Worm (Caenorhabditis elegans) whole organism, L2 larva: Measurements from ENCODE around the gene F15B9.8.

ENCODE experiments used
- C34F6.9 ChIP-seq: fragments of 150-350 bp; optimal IDR thresholded peaks from 2 replicates; lab custom pipeline; 2014; ENCODE audit warnings: missing biosample characterization, missing genetic modification characterization
- F13H6.1 ChIP-seq: sonication (generic microtip); optimal IDR thresholded peaks from 2 replicates; lab custom pipeline; 2016; ENCODE audit warnings: missing genetic modification characterization, missing compliant biosample characterization
- R02D3.7 ChIP-seq: fragments of 150-350 bp; optimal IDR thresholded peaks from 2 replicates; lab custom pipeline; 2014; ENCODE audit warnings: missing biosample characterization, missing genetic modification characterization
- Y55F3AM.14 ChIP-seq: fragments of 200-800 bp; sonication (Bioruptor generic); optimal IDR thresholded peaks from 2 replicates; lab custom pipeline; 2018; ENCODE audit warnings: mild to moderate bottlenecking, missing genetic modification characterization, missing compliant biosample characterization
- alr-1 ChIP-seq: fragments of 150-350 bp; optimal IDR thresholded peaks from 2 replicates; lab custom pipeline; 2014; ENCODE audit warnings: missing biosample characterization, missing genetic modification characterization
- aly-2 ChIP-seq: fragments of 150-350 bp; optimal IDR thresholded peaks from 2 replicates; lab custom pipeline; 2014; ENCODE audit warnings: missing biosample characterization, missing genetic modification characterization
- ama-1 ChIP-seq: fragments of 150-350 bp; optimal IDR thresholded peaks from 2 replicates; lab custom pipeline; 2018; ENCODE audit warnings: inconsistent platforms
- blmp-1 ChIP-seq: sonication (generic microtip); optimal IDR thresholded peaks from 2 replicates; lab custom pipeline; 2017; ENCODE audit warnings: missing genetic modification characterization, mild to moderate bottlenecking, missing compliant biosample characterization, antibody characterized with exemption, moderate library complexity; ENCODE audit not compliant: insufficient read depth
- ceh-16 ChIP-seq: fragments of 150-350 bp; optimal IDR thresholded peaks from 2 replicates; lab custom pipeline; 2014; ENCODE audit warnings: missing biosample characterization, missing genetic modification characterization
- ceh-82 ChIP-seq: fragments of 150-350 bp; optimal IDR thresholded peaks from 2 replicates; lab custom pipeline; 2014; ENCODE audit warnings: missing biosample characterization, missing genetic modification characterization
- crh-2 ChIP-seq: sonication (generic microtip); optimal IDR thresholded peaks from 2 replicates; lab custom pipeline; 2017; ENCODE audit warnings: missing biosample characterization, missing genetic modification characterization
- dmd-4 ChIP-seq: sonication (generic microtip); optimal IDR thresholded peaks from 2 replicates; lab custom pipeline; 2017; ENCODE audit warnings: missing biosample characterization, missing genetic modification characterization
- egl-27 ChIP-seq: sonication (generic microtip); optimal IDR thresholded peaks from 3 replicates; lab custom pipeline; 2017; ENCODE audit warnings: missing biosample characterization, missing genetic modification reagents, missing genetic modification characterization
- elt-1 ChIP-seq: fragments of 150-350 bp; optimal IDR thresholded peaks from 2 replicates; lab custom pipeline; 2014; ENCODE audit warnings: missing biosample characterization, missing genetic modification characterization
- elt-3 ChIP-seq: sonication (generic microtip); optimal IDR thresholded peaks from 2 replicates; lab custom pipeline; 2017; ENCODE audit warnings: missing biosample characterization, missing genetic modification characterization
- fos-1 ChIP-seq: fragments of 150-350 bp; optimal IDR thresholded peaks from 2 replicates; lab custom pipeline; 2014; ENCODE audit warnings: missing biosample characterization, missing genetic modification characterization
- lin-11 ChIP-seq: fragments of 150-350 bp; sonication (generic microtip); optimal IDR thresholded peaks from 2 replicates; lab custom pipeline; 2014; ENCODE audit warnings: missing biosample characterization, missing genetic modification characterization, inconsistent platforms, mixed read lengths
- lin-39 ChIP-seq: fragments of 150-350 bp; optimal IDR thresholded peaks from 2 replicates; lab custom pipeline; 2014; ENCODE audit warnings: missing biosample characterization, missing genetic modification reagents, missing genetic modification characterization
- lsy-2 ChIP-seq, 2 experiments: fragments of 150-350 bp in 1 of 2; sonication (generic microtip) in 1 of 2; optimal IDR thresholded peaks; 2 replicates each; lab custom pipeline; 2014 to 2017; ENCODE audit warnings: missing biosample characterization in 2 of 2, missing genetic modification characterization in 2 of 2
- mbf-1 ChIP-seq: sonication (generic microtip); optimal IDR thresholded peaks from 2 replicates; lab custom pipeline; 2017; ENCODE audit warnings: missing biosample characterization, missing genetic modification characterization
- mdl-1 ChIP-seq, 2 experiments: fragments of 150-350 bp in 1 of 2; sonication (generic microtip) in 1 of 2; optimal IDR thresholded peaks; 2 replicates each; lab custom pipeline; 2017; ENCODE audit warnings: missing biosample characterization in 2 of 2, missing genetic modification characterization in 2 of 2
- nhr-10 ChIP-seq: sonication (generic microtip); optimal IDR thresholded peaks from 2 replicates; lab custom pipeline; 2017; ENCODE audit warnings: missing biosample characterization, missing genetic modification characterization
- nhr-12 ChIP-seq: fragments of 150-350 bp; optimal IDR thresholded peaks from 2 replicates; lab custom pipeline; 2014; ENCODE audit warnings: missing biosample characterization, missing genetic modification characterization
- nhr-129 ChIP-seq: fragments of 150-350 bp; optimal IDR thresholded peaks from 2 replicates; lab custom pipeline; 2014; ENCODE audit warnings: missing biosample characterization, missing genetic modification characterization
- nhr-21 ChIP-seq: fragments of 150-350 bp; optimal IDR thresholded peaks from 2 replicates; lab custom pipeline; 2014; ENCODE audit warnings: missing biosample characterization, missing genetic modification characterization
- nhr-25 ChIP-seq: fragments of 150-350 bp; sonication (generic microtip); optimal IDR thresholded peaks from 3 replicates; lab custom pipeline; 2014; ENCODE audit warnings: missing biosample characterization, missing genetic modification characterization
- peb-1 ChIP-seq: fragments of 150-350 bp; optimal IDR thresholded peaks from 2 replicates; lab custom pipeline; 2014; ENCODE audit warnings: missing biosample characterization, missing genetic modification characterization
- sem-4 ChIP-seq: fragments of 150-350 bp; optimal IDR thresholded peaks from 2 replicates; lab custom pipeline; 2014; ENCODE audit warnings: missing biosample characterization, missing genetic modification reagents, missing genetic modification characterization
- sma-3 ChIP-seq: sonication (generic microtip); optimal IDR thresholded peaks from 2 replicates; lab custom pipeline; 2016; ENCODE audit warnings: missing genetic modification reagents, missing genetic modification characterization, missing compliant biosample characterization
- sma-9 ChIP-seq, 2 experiments: fragments of 150-350 bp in 1 of 2; sonication (generic microtip) in 1 of 2; optimal IDR thresholded peaks; 2 replicates each; lab custom pipeline; 2014 to 2016; ENCODE audit warnings: missing genetic modification characterization in 2 of 2, mild to moderate bottlenecking in 1 of 2, missing biosample characterization in 1 of 2, missing compliant biosample characterization in 1 of 2, missing genetic modification reagents in 1 of 2, moderate library complexity in 1 of 2
- snpc-4 ChIP-seq: fragments of 150-350 bp; optimal IDR thresholded peaks from 2 replicates; lab custom pipeline; 2014; ENCODE audit warnings: missing biosample characterization, missing genetic modification characterization
- zag-1 ChIP-seq: fragments of 150-350 bp; optimal IDR thresholded peaks from 2 replicates; lab custom pipeline; 2014; ENCODE audit warnings: missing biosample characterization, missing genetic modification characterization
- ztf-1 ChIP-seq: fragments of 200-800 bp; sonication (Bioruptor generic); conservative IDR thresholded peaks from 2 replicates; pipeline ENCODE4 v1.3.6; 2022; ENCODE audit warnings: missing genetic modification characterization, missing compliant biosample characterization
- ztf-11 ChIP-seq: sonication (generic microtip); optimal IDR thresholded peaks from 2 replicates; lab custom pipeline; 2017; ENCODE audit warnings: missing biosample characterization, missing genetic modification characterization
- ztf-4 ChIP-seq: fragments of 150-350 bp; optimal IDR thresholded peaks from 2 replicates; lab custom pipeline; 2014; ENCODE audit warnings: missing biosample characterization, missing genetic modification characterization

F15B9.8 gene

DNA sequence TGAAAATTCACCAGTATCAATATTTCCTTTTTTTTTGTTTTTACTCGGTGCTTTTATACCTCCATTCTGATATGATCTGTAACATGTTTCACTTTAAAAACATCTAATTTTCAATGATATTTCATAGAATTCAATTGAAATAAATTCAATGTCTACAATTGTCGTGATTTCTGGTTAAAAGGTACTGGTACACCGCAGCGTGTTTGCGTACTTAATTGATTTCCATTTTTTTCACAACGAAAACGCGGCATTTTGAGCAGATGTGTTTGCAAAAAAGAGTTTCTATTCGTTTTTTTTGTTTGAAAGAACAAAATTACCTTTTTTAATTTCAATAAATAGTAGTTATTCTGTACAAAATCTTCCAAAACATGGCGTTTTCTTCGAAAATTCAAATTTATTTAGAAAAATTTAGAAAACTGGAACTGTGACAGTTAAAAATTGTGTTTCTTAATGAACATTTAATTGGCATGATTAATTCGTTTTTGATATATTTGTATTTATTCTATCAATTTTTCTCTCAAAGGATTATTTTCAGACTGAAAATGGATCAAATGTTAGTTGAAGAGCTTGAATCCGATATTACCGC lies 17.7 kb upstream of the F15B9.8 start, which contains the start of gene pnn-1 (continued):
- TF ChIP-seq dmd-4 (tag; lab: Kevin White, UChicago) (no peak), elt-3 (tag; lab: Kevin White, UChicago) (no peak), nhr-129 (peak; percentile 28), F13H6.1 (no peak), fos-1 (no peak), mbf-1 (tag; lab: Kevin White, UChicago) (no peak), sma-9 (GFP tag; optimal IDR thresholded peaks at IDR 0.05; lab: Kevin White, UChicago) (peak; percentile 1), sma-9 (tag; optimal IDR thresholded peaks at IDR 0.05; lab: Kevin White, UChicago) (no peak), R02D3.7 (tag; lab: Kevin White, UChicago) (no peak), ztf-11 (no peak), lsy-2 (tag; optimal IDR thresholded peaks at IDR 0.05; lab: Kevin White, UChicago) (peak; percentile 28 to 84), nhr-25 (tag; lab: Kevin White, UChicago) (peak; percentile 61), sem-4 (tag; lab: Kevin White, UChicago) (peak; percentile 26), zag-1 (tag; lab: Kevin White, UChicago) (no peak)

DNA sequence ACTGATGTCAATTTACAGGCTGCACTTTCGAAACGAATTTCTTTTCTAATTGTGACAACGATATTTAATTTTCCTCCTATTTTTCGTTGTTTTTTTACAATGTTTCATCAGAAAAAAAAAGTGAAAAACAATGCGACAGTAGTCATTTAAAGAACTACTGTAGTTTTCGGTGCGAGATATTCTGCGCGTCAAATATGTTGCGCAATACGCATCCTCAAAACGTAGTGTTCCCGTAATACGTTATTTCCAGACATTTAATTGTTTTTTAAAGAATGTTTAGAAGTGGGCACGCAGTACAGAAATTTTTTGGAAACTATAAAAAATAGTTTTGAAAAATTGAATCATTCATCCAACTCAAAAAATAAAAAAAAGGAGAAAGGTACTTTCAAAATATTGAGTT lies 14.3 kb upstream of the F15B9.8 start:
- no peak for TF ChIP-seq ztf-4 (tag; lab: Kevin White, UChicago)
- TF ChIP-seq ztf-1 (GFP tag; lab: Robert Waterston, UW) = no peak

DNA sequence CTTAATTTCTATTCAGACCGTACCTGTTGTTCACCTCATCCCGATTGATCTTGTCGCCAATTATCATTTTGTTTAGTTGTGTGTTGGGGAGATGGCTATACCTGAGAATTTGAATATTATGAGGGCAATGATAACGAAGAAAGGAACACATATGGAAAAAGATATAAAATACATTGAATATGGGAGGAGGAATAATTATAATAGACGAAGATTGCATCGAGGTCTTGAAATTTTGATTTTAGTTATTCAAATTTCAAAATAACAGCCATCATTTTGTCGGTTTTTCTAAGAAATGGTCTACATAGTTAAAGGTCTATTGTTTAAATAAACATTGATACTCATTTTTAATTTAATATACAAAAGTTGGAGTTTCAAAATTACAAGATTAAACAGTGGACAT lies 1.3 kb upstream of the F15B9.8 start, which contains the start of gene shw-3:
Gene shw-3 (minus strand): TSS at position 101 of the 400 bp plus-strand sequence.
- TF ChIP-seq lin-39 (tag; lab: Kevin White, UChicago) = no peak
- TF ChIP-seq R02D3.7 (tag; lab: Kevin White, UChicago) = no peak
- no peak for TF ChIP-seq lin-11 (tag; lab: Kevin White, UChicago)
- no peak for TF ChIP-seq snpc-4 (tag; lab: Kevin White, UChicago)
- TF ChIP-seq egl-27 (tag; lab: Kevin White, UChicago) = no peak
- no peak for TF ChIP-seq elt-1 (tag; lab: Kevin White, UChicago)
- TF ChIP-seq ama-1 (lab: Kevin White, UChicago) = no peak
- TF ChIP-seq nhr-21 = no peak
- TF ChIP-seq nhr-12 = no peak

DNA sequence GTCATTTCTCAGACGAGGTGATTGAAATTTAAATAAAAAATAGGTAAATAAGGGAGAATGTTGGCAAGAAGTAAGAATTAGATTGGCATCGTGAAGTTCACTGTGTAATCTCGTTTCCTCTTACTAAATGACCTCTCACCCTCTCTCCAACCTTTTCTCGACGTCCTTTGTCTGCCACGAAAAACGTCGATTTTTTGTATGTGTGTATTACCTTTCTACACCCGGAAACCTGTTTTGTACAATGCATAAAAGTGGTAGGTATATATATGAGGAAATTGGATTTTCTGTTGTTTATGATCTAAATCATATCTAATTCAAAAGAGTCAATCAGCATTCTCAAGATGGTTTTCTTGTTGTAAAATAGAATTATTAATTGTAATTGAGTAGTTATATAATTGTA lies 4.5 kb downstream of the F15B9.8 start, which contains the start of the genes F15B9.11 and dsl-7:
Gene F15B9.11 (minus strand): TSS at position 5 of the 400 bp plus-strand sequence.
Gene dsl-7 (plus strand): TSS at position 260 of the 400 bp plus-strand sequence.
- TF ChIP-seq nhr-25 (tag; lab: Kevin White, UChicago) = peak; percentile 77
- TF ChIP-seq crh-2 = no peak

DNA sequence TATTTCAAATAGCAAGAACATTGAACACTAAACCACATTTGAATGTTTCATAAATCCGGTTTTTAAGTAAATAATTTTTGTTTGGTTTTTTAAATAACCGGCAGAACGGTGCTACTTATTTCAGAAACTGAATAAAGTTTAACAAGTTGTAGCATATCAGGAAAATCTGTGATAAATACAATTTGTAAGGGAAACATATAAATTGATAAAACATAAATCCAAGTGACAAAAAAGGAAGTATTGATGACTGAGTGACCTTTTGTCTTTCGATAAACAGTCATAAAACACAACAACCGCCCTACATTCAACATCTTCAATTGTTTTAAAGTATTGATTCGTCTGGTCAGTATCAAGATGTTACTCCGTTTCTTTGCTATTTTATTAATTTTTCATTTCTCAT lies 6.9 kb downstream of the F15B9.8 start, which contains the start of gene far-5:
Gene far-5 (plus strand): TSS at position 301 of the 400 bp plus-strand sequence.
- TF ChIP-seq mdl-1 (tag; optimal IDR thresholded peaks at IDR 0.05; lab: Kevin White, UChicago) (no peak), ztf-1 (GFP tag; lab: Robert Waterston, UW) (no peak), dmd-4 (tag; lab: Kevin White, UChicago) (no peak), nhr-12 (no peak), F13H6.1 (no peak), C34F6.9 (tag; lab: Kevin White, UChicago) (no peak), Y55F3AM.14 (no peak), ceh-82 (no peak), elt-1 (tag; lab: Kevin White, UChicago) (no peak), zag-1 (tag; lab: Kevin White, UChicago) (no peak), sem-4 (tag; lab: Kevin White, UChicago) (no peak), nhr-10 (no peak), alr-1 (tag; lab: Kevin White, UChicago) (no peak), sma-3 (GFP tag; lab: Kevin White, UChicago) (no peak), peb-1 (tag; lab: Kevin White, UChicago) (no peak), blmp-1 (tag; lab: Kevin White, UChicago) (no peak), ceh-16 (tag; lab: Kevin White, UChicago) (no peak), aly-2 (tag; lab: Kevin White, UChicago) (no peak)
